Fruit fly (Drosophila melanogaster): ENCODE results near the gene ppk10.
A peak's percentile ranks its signal among the peaks of the same experiment; 100 is the strongest.

ppk10 gene

dm6 chr2L:10428528-10428927, 23.7 kb downstream of the ppk10 start, which contains the start of gene CG5188 (continued):
- TF ChIP-seq danr (GFP tag; IDR thresholded peaks at IDR 0.05) (no peak), CG2678 (tag; optimal IDR thresholded peaks at IDR 0.05) (peak; percentile 67), CG1832 (GFP tag; optimal IDR thresholded peaks at IDR 0.05) (no peak), CG34224 (GFP tag; IDR thresholded peaks at IDR 0.05; ENCODE audit: partially characterized antibody) (0 out of 3 replicates have a peak, but pooled peaks have one; percentile 39), bbx (GFP tag; IDR thresholded peaks at IDR 0.05; ENCODE audit: partially characterized antibody) (no peak), Bdp1 (GFP tag; optimal IDR thresholded peaks at IDR 0.05) (no peak), CG12942 (GFP tag; optimal IDR thresholded peaks at IDR 0.05) (no peak), nau (GFP tag; optimal IDR thresholded peaks at IDR 0.05) (peak; percentile 10), fd64A (GFP tag; optimal IDR thresholded peaks at IDR 0.05) (no peak), rib (GFP tag; IDR thresholded peaks at IDR 0.05) (no peak), az2 (GFP tag; optimal IDR thresholded peaks at IDR 0.05) (peak; percentile 68), caup (GFP tag; optimal IDR thresholded peaks at IDR 0.05; ENCODE audit: severe bottlenecking) (peak; percentile 47), Rfx (GFP tag; IDR thresholded peaks at IDR 0.05) (peak; percentile 61), Hey (tag; optimal IDR thresholded peaks at IDR 0.05) (no peak), Scr (GFP tag; IDR thresholded peaks at IDR 0.05; ENCODE audit: partially characterized antibody) (peak; percentile 47; the same call in 1 of the 2 replicates), zf30C (GFP tag; optimal IDR thresholded peaks at IDR 0.05) (no peak), MESR4 (GFP tag; optimal IDR thresholded peaks at IDR 0.05) (peak; percentile 43), Six4 (GFP tag; optimal IDR thresholded peaks at IDR 0.05) (peak; percentile 10), hth (optimal IDR thresholded peaks at IDR 0.05) (no peak), CG7556 (GFP tag; optimal IDR thresholded peaks at IDR 0.05) (peak; percentile 60), CG10431 (GFP tag; optimal IDR thresholded peaks at IDR 0.05) (peak; percentile 2), gfzf (GFP tag; optimal IDR thresholded peaks at IDR 0.05) (peak; percentile 54), Lhr (GFP tag; optimal IDR thresholded peaks at IDR 0.05) (no peak), CG14441 (GFP tag; IDR thresholded peaks at IDR 0.05) (no peak), tio (GFP tag; optimal IDR thresholded peaks at IDR 0.05) (no peak), CG17359 (tag; optimal IDR thresholded peaks at IDR 0.05) (peak; percentile 60), Gsc (GFP tag; IDR thresholded peaks at IDR 0.05) (no peak), Chrac-16 (GFP tag; optimal IDR thresholded peaks at IDR 0.05) (peak; percentile 19), CG17361 (GFP tag; IDR thresholded peaks at IDR 0.05) (peak; percentile 69; the same call in 2 of the 3 replicates), CG17328 (GFP tag; IDR thresholded peaks at IDR 0.05) (peak; percentile 68), insv (GFP tag; optimal IDR thresholded peaks at IDR 0.05) (no peak), lbe (GFP tag; optimal IDR thresholded peaks at IDR 0.05) (peak; percentile 14), vfl (GFP tag; optimal IDR thresholded peaks at IDR 0.05) (peak; percentile 28), Poxn (GFP tag; IDR thresholded peaks at IDR 0.05) (no peak), Sox100B (GFP tag; optimal IDR thresholded peaks at IDR 0.05) (peak; percentile 53), CG4360 (GFP tag; IDR thresholded peaks at IDR 0.05) (no peak), Rx (GFP tag; IDR thresholded peaks at IDR 0.05) (no peak), salm (tag; optimal IDR thresholded peaks at IDR 0.05) (peak; percentile 7), CG6689 (GFP tag; IDR thresholded peaks at IDR 0.05) (peak; percentile 51), eve (GFP tag; optimal IDR thresholded peaks at IDR 0.05) (no peak), pzg (GFP tag; optimal IDR thresholded peaks at IDR 0.05) (peak; percentile 40), CG3281 (GFP tag; optimal IDR thresholded peaks at IDR 0.05) (peak; percentile 40), maf-S (GFP tag; optimal IDR thresholded peaks at IDR 0.05) (no peak), CG12219 (GFP tag; optimal IDR thresholded peaks at IDR 0.05) (no peak), CG13123 (GFP tag; optimal IDR thresholded peaks at IDR 0.05) (peak; percentile 3), hbn (GFP tag; IDR thresholded peaks at IDR 0.05; ENCODE audit: partially characterized antibody) (no peak), CG1792 (GFP tag; optimal IDR thresholded peaks at IDR 0.05) (no peak), NC2β (GFP tag; optimal IDR thresholded peaks at IDR 0.05) (peak; percentile 17), CG10979 (tag; optimal IDR thresholded peaks at IDR 0.05) (peak; percentile 52), sob (GFP tag; IDR thresholded peaks at IDR 0.05) (peak; percentile 31; the same call in 1 of the 2 replicates), Lpt (GFP tag; optimal IDR thresholded peaks at IDR 0.05) (no peak)

Measured in whole organism, embryonic.